Worm (Caenorhabditis elegans): ENCODE measurements around the gene idpp-13.

DNA sequence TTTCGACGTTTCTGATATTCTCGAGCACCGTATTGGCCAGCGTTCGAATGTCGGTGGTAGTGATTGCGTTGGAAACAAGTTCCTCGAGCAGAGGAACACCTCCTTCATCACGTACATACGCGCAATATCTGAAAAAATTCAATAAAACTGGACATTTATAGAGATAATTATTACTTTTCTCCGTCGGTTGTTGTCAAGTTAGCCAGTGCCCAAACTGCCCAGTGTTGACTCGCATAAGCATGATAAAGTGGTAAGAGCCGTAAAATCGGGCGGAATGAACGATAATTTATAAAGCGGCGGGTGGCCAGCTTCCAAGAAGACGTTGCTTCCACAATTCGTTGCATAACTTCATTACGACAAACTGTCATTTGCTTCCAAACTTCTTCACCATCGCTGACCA, 33.2 kb downstream of the idpp-13 start:
- no peak for TF ChIP-seq nhr-76 (tag; optimal IDR thresholded peaks at IDR 0.05)
- TF ChIP-seq ama-1 (optimal IDR thresholded peaks at IDR 0.05): no peak
